Worm (Caenorhabditis elegans): ENCODE data around the gene Y38E10A.8.

Y38E10A.8 gene

DNA sequence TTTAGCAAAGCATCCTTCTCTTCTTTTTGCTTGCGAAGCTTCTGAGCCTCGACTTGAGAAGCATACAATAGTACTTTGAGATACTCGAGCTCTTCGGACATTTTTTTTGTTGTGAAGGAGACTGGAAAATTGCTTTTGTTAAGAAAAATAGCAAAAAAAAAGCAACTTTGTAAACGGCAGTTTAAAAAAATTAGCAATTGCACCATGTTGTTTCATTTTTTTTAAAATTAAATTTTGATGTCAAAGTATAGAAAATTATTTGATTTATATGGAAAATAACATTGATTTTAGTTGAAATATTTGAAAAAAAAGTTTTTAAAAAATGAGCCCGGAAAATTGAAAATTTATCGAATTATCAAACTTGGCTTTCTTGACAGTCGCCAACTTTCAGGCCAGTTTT, 32.3 kb upstream of the Y38E10A.8 start, which contains the start of gene Y38E10A.3:
TSS of gene Y38E10A.3 (minus strand) at position 101 of the 400 bp plus-strand sequence.
- TF ChIP-seq lin-11 (tag; optimal IDR thresholded peaks at IDR 0.05), result no peak
- TF ChIP-seq ztf-4 (tag; optimal IDR thresholded peaks at IDR 0.05), result no peak
- TF ChIP-seq ztf-11 (tag; optimal IDR thresholded peaks at IDR 0.05), result no peak
- no peak for TF ChIP-seq alr-1 (tag; optimal IDR thresholded peaks at IDR 0.05)
- TF ChIP-seq lin-13 (GFP tag; optimal IDR thresholded peaks at IDR 0.05), result no peak
- no peak for TF ChIP-seq nhr-25 (tag; optimal IDR thresholded peaks at IDR 0.05)
- TF ChIP-seq ceh-16 (tag; optimal IDR thresholded peaks at IDR 0.05), result no peak
- no peak for TF ChIP-seq sma-3 (GFP tag; optimal IDR thresholded peaks at IDR 0.05)
- no peak for TF ChIP-seq sem-4 (tag; optimal IDR thresholded peaks at IDR 0.05)
- TF ChIP-seq unc-39 (tag; optimal IDR thresholded peaks at IDR 0.05), result no peak
- no peak for TF ChIP-seq gmeb-1 (tag; optimal IDR thresholded peaks at IDR 0.05)
- TF ChIP-seq elt-1 (tag; optimal IDR thresholded peaks at IDR 0.05), result no peak
- TF ChIP-seq nhr-129 (tag; optimal IDR thresholded peaks at IDR 0.05), result no peak
- no peak for TF ChIP-seq unc-55 (GFP tag; optimal IDR thresholded peaks at IDR 0.05)
- no peak for TF ChIP-seq nhr-77 (tag; optimal IDR thresholded peaks at IDR 0.05)
- TF ChIP-seq lsy-2 (tag; optimal IDR thresholded peaks at IDR 0.05), result no peak
- no peak for TF ChIP-seq ztf-1 (GFP tag; conservative IDR thresholded peaks at IDR 0.05)
- TF ChIP-seq crh-2 (tag; optimal IDR thresholded peaks at IDR 0.05), result no peak
- no peak for TF ChIP-seq ZK546.5 (tag; optimal IDR thresholded peaks at IDR 0.05)

DNA sequence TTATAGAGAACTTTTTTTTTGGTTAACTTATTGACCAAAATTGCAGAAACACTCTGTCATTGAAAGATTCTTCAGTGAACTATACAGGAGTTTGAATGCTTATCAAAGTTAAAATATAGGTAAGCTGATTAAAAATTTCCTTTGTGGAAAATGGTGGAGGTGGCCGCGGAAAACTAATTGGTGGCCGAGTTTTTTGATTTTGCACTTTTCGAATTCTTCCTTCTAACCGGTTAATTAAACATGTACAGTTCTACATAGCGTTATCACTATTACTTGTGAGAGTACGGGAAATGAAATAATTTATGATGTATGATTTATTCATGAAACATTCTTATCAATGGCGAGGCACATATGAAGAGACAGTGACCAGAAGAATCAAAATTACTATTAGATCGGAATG, 29.2 kb upstream of the Y38E10A.8 start, which contains the start of gene clec-8:
TSS of gene clec-8 (minus strand) at position 308 of the 400 bp plus-strand sequence.
- TF ChIP-seq fos-1 (tag; optimal IDR thresholded peaks at IDR 0.05), result peak; percentile 58
- TF ChIP-seq nhr-11 (tag; optimal IDR thresholded peaks at IDR 0.05), result no peak

DNA sequence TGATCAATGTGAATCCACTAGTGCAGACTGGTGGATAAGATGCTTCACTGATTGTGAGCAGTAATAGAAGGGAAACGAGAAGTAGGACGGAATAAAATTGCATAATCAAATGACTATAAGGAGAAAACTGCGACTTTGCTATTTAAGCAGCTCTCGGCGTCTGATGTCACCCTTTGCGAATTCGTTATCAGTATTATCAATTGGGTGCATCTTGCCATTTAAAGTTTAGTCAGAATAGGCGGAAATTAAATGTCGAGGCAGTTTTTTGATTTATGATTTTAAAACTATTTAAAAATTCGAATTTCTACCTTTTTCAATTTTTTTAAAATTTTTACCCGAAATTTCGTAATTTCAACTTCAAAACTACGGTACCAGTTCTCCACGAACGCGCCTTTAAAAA, 26.0 kb upstream of the Y38E10A.8 start, which contains the start of gene clec-4:
TSS of gene clec-4 (minus strand) at position 162 of the 400 bp plus-strand sequence.
- TF ChIP-seq peb-1 (tag; optimal IDR thresholded peaks at IDR 0.05) (no peak), nhr-23 (tag; optimal IDR thresholded peaks at IDR 0.05) (no peak), ceh-82 (tag; optimal IDR thresholded peaks at IDR 0.05) (no peak), fos-1 (tag; optimal IDR thresholded peaks at IDR 0.05) (peak; percentile 69), lin-39 (tag; optimal IDR thresholded peaks at IDR 0.05) (no peak)

DNA sequence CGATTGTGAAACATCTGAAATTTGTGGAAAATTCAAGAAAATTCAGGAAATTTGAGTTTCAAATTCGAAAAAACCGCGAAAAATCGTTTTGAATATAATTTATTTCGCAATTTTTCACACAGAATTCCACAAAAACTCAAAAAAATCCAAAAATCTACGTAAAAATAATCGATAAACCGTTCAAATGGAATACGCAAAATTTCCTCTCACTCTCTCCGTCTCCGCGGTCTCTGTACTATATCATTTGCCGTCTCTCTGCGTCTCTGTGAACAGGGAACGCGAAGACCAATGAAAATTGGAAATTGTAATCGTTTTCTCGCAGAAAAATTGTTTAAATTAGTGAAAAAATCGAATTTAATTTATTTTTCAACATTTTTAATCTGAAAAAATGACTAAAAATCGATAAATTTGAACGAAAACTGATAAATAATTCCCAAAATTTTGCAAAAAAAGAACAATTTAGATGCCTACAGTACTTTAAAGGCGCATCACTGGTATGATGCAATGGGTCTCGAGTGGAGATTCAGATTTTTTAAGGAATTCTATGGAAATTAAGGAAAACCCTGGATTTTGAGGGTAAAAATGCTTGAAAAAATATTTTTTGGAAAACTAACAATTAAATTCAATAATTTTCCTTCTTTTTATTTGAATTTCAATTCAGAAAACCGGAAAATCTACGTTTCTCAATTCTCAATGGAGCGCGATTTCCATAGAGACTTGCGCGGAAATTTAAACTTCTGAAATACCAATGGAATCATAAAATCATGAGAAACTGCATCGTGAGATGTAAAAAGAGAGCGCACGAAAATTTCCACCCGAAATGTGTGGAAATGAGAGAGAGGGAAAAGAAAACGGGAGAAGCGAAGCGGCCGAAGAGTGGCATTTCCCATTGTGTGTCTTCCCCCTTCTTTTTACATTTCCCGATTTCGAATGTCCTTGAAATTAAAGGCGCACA, 3.1 kb upstream of the Y38E10A.8 start, which contains the start of the genes ceh-100 and lips-15:
TSS of gene ceh-100 (minus strand) at position 14 of the 955 bp plus-strand sequence.
TSS of gene lips-15 (plus strand) at position 720 of the 955 bp plus-strand sequence.
- TF ChIP-seq ztf-11 (tag; optimal IDR thresholded peaks at IDR 0.05), result no peak
- TF ChIP-seq skn-1 (tag; optimal IDR thresholded peaks at IDR 0.05), result no peak
- TF ChIP-seq nhr-25 (tag; optimal IDR thresholded peaks at IDR 0.05), result no peak
- TF ChIP-seq gmeb-1 (tag; optimal IDR thresholded peaks at IDR 0.05), result peak; percentile 11
- TF ChIP-seq unc-55 (GFP tag; optimal IDR thresholded peaks at IDR 0.05), result peak; percentile 74
- peak; percentile 47 for TF ChIP-seq C34F6.9 (tag; optimal IDR thresholded peaks at IDR 0.05)
- no peak for TF ChIP-seq nhr-11 (tag; optimal IDR thresholded peaks at IDR 0.05)
- TF ChIP-seq fos-1 (tag; optimal IDR thresholded peaks at IDR 0.05), result peak; percentile 14
- peak; percentile 46 for TF ChIP-seq nhr-129 (tag; optimal IDR thresholded peaks at IDR 0.05)

DNA sequence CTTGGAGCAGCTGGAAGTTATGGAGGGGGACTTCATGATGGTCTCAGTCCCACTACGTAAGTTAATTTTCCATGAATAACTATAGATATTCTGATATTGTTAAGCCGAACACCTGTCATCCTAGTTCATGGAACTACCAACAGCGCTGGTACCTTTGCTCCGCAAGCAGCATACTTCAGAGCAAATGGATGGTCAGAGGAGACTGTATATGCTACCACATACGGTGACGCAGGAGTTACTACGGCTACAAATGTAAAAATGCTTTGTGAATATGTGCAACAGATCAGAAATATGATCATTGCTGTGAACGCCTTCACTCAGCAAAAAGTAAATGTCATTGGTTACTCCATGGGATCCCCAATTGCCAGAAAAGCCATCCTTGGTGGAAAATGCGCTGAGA, 892 bp upstream of the Y38E10A.8 start:
- TF ChIP-seq Y55F3AM.14 (GFP tag; optimal IDR thresholded peaks at IDR 0.05), result no peak

DNA sequence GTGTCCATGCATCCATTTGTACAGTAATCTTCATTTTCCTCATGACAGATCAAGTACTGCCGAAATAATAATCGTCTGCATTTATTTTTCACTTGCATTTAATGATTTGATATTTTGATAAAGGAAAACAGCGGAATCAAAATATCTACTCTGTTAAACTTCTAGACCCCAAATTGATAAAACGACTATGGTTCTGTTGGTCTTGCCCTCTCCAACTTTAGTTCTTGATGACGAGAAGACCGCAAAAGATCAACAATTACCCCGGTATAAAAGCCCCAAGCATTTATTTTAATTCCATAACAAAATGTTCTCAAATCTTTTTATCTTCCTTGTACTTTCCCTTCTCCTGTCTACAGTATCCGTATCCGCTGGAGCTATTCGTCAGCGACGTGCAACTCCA, 1.7 kb downstream of the Y38E10A.8 start, which contains the start of gene Y38E10A.9:
TSS of gene Y38E10A.9 (plus strand) at position 301 of the 400 bp plus-strand sequence.
- TF ChIP-seq zag-1 (tag; optimal IDR thresholded peaks at IDR 0.05), result no peak
- no peak for TF ChIP-seq C34F6.9 (tag; optimal IDR thresholded peaks at IDR 0.05)
- TF ChIP-seq lin-11 (tag; optimal IDR thresholded peaks at IDR 0.05), result no peak
- no peak for TF ChIP-seq lsy-2 (tag; optimal IDR thresholded peaks at IDR 0.05)
- no peak for TF ChIP-seq lin-39 (tag; optimal IDR thresholded peaks at IDR 0.05)
- no peak for TF ChIP-seq nhr-23 (tag; optimal IDR thresholded peaks at IDR 0.05)

All from whole organism, L2 larva.